Fruit fly (Drosophila melanogaster): Measurements from ENCODE around the gene ppk18.

The ppk18 gene

DNA sequence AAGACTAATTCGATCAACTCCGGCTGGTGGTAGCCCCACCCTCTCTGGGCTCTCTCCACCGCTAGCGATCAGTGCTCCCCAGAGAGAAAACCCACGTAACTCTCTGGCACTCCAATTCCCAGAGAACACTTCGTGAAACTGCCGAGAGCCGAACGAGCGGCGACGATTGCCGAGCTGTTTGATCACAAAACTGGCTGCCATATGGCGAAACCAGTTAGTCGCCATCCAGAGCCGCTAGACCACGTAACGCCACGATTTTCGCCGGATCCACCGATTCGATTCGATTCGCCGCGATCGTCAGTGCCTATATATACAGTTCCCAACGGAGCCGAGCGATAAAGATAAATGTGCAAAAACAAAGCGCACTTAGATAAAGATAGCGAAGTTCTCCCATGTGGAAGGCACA lies 11.4 kb upstream of the ppk18 start, which contains the start of gene IP3K1 (continued):
- peak; percentile 38 for TF ChIP-seq CG17829 (tag; optimal IDR thresholded peaks at IDR 0.05)
- peak; percentile 68; the same call in 1 of the 2 replicates for TF ChIP-seq sob (GFP tag; IDR thresholded peaks at IDR 0.05)
- TF ChIP-seq vfl (GFP tag; optimal IDR thresholded peaks at IDR 0.05), result no peak
- peak; percentile 35 for TF ChIP-seq Meics (GFP tag; optimal IDR thresholded peaks at IDR 0.05)
- TF ChIP-seq CG7987 (GFP tag; optimal IDR thresholded peaks at IDR 0.05), result peak; percentile 66
- peak; percentile 26 for TF ChIP-seq CG17359 (tag; optimal IDR thresholded peaks at IDR 0.05)
- no peak for TF ChIP-seq ken (GFP tag; IDR thresholded peaks at IDR 0.05)
- peak; percentile 16 for TF ChIP-seq NC2β (GFP tag; optimal IDR thresholded peaks at IDR 0.05)
- TF ChIP-seq CG15601 (tag; optimal IDR thresholded peaks at IDR 0.05), result peak; percentile 39
- peak; percentile 91 to 96 for TF ChIP-seq Trl (optimal IDR thresholded peaks at IDR 0.05)
- TF ChIP-seq Trl (GFP tag; optimal IDR thresholded peaks at IDR 0.05), result peak; percentile 29
- no peak for TF ChIP-seq knrl (GFP tag; IDR thresholded peaks at IDR 0.05; ENCODE audit: partially characterized antibody)
- peak; percentile 29 for TF ChIP-seq NK7.1 (GFP tag; optimal IDR thresholded peaks at IDR 0.05)
- no peak for TF ChIP-seq zf30C (GFP tag; optimal IDR thresholded peaks at IDR 0.05)
- TF ChIP-seq GATAe (GFP tag; conservative IDR thresholded peaks at IDR 0.05), result peak; percentile 37; the same call in 1 of the 2 replicates
- peak; percentile 45; the same call in 1 of the 2 replicates for TF ChIP-seq Adf1 (GFP tag; IDR thresholded peaks at IDR 0.05)
- TF ChIP-seq Ptx1 (GFP tag; IDR thresholded peaks at IDR 0.05), result 0 out of 2 replicates have a peak, but pooled peaks have one; percentile 7
- TF ChIP-seq CG13775 (GFP tag; optimal IDR thresholded peaks at IDR 0.05), result peak; percentile 17
- TF ChIP-seq sens (GFP tag), result peak; percentile 87
- peak; percentile 61; the same call in 1 of the 2 replicates for TF ChIP-seq bowl (GFP tag; IDR thresholded peaks at IDR 0.05)
- TF ChIP-seq sqz (GFP tag; optimal IDR thresholded peaks at IDR 0.05), result peak; percentile 25
- TF ChIP-seq CG30020 (tag; optimal IDR thresholded peaks at IDR 0.05), result no peak
- peak; percentile 0 for TF ChIP-seq Myb (GFP tag; optimal IDR thresholded peaks at IDR 0.05)
- peak in 1 of 2 experiments; percentile 25 for TF ChIP-seq bsh (GFP tag; optimal IDR thresholded peaks at IDR 0.05)
- peak; percentile 35 for TF ChIP-seq CG2678 (tag; optimal IDR thresholded peaks at IDR 0.05)
- TF ChIP-seq rib (GFP tag; IDR thresholded peaks at IDR 0.05), result peak; percentile 67
- TF ChIP-seq toy (GFP tag; IDR thresholded peaks at IDR 0.05), result no peak
- TF ChIP-seq pfk (GFP tag; optimal IDR thresholded peaks at IDR 0.05), result no peak
- TF ChIP-seq Hr3 (GFP tag; optimal IDR thresholded peaks at IDR 0.05), result no peak
- TF ChIP-seq ems (GFP tag; optimal IDR thresholded peaks at IDR 0.05), result no peak
- no peak for TF ChIP-seq ham (GFP tag; IDR thresholded peaks at IDR 0.05)
- TF ChIP-seq HHEX (GFP tag; optimal IDR thresholded peaks at IDR 0.05), result peak; percentile 37
- TF ChIP-seq CG12104 (GFP tag; optimal IDR thresholded peaks at IDR 0.05), result no peak
- peak; percentile 43 for TF ChIP-seq salm (tag; optimal IDR thresholded peaks at IDR 0.05)
- peak; percentile 74 for TF ChIP-seq CG34224 (GFP tag; IDR thresholded peaks at IDR 0.05; ENCODE audit: partially characterized antibody)
- peak; percentile 72 for TF ChIP-seq abd-A (tag; optimal IDR thresholded peaks at IDR 0.05)
- TF ChIP-seq tup (GFP tag; optimal IDR thresholded peaks at IDR 0.05), result no peak
- TF ChIP-seq Mad (GFP tag; optimal IDR thresholded peaks at IDR 0.05), result no peak
- no peak for TF ChIP-seq jing (GFP tag; optimal IDR thresholded peaks at IDR 0.05)
- no peak for TF ChIP-seq Dip3 (GFP tag; optimal IDR thresholded peaks at IDR 0.05)
- peak; percentile 65; the same call in 1 of the 3 replicates for TF ChIP-seq CG34422 (GFP tag; IDR thresholded peaks at IDR 0.05)
- TF ChIP-seq CG10462 (GFP tag; optimal IDR thresholded peaks at IDR 0.05), result no peak
- peak; percentile 55 for TF ChIP-seq slbo (GFP tag; IDR thresholded peaks at IDR 0.05)
- TF ChIP-seq tio (GFP tag; optimal IDR thresholded peaks at IDR 0.05), result no peak
- peak; percentile 57; the same call in 1 of the 3 replicates for TF ChIP-seq otp (GFP tag; IDR thresholded peaks at IDR 0.05)
- no peak for TF ChIP-seq dimm (GFP tag; IDR thresholded peaks at IDR 0.05)
- TF ChIP-seq Gsc (GFP tag; IDR thresholded peaks at IDR 0.05), result no peak
- TF ChIP-seq Jarid2 (GFP tag; optimal IDR thresholded peaks at IDR 0.05), result peak; percentile 99
- TF ChIP-seq CG8089 (GFP tag; optimal IDR thresholded peaks at IDR 0.05), result no peak
- TF ChIP-seq crc (GFP tag; optimal IDR thresholded peaks at IDR 0.05), result no peak
- TF ChIP-seq CG42726 (GFP tag; IDR thresholded peaks at IDR 0.05; ENCODE audit: partially characterized antibody), result peak; percentile 85
